Fruit fly (Drosophila melanogaster): Measurements from ENCODE around the gene mthl2.

dm6 chr3L:5611732-5612250 lies 7.2 kb downstream of the mthl2 start:
- TF ChIP-seq ttk (optimal IDR thresholded peaks at IDR 0.05): no peak
- TF ChIP-seq h (optimal IDR thresholded peaks at IDR 0.05): no peak
- no peak for TF ChIP-seq psq (optimal IDR thresholded peaks at IDR 0.05)
- TF ChIP-seq Myc (optimal IDR thresholded peaks at IDR 0.05): no peak
- no peak for TF ChIP-seq Sin3A (optimal IDR thresholded peaks at IDR 0.05)
- no peak for TF ChIP-seq insv (optimal IDR thresholded peaks at IDR 0.05)

All from Kc167 (cell line).